Worm (Caenorhabditis elegans): Measurements from ENCODE around the gene srx-80.

The srx-80 gene

ce11 chrV:11593427-11593826, at the start of gene srx-80:
srx-80 (plus strand) TSS chrV:11593727.
- TF ChIP-seq zip-2 (tag; optimal IDR thresholded peaks at IDR 0.05) (no peak), ZK337.2 (GFP tag; IDR thresholded peaks at IDR 0.05) (no peak), dmd-9 (GFP tag; IDR thresholded peaks at IDR 0.05) (no peak)

ce11 chrV:11545227-11545626, 48.3 kb upstream of the srx-80 start, which contains the start of gene F38B7.10:
F38B7.10 (plus strand) TSS chrV:11545527.
- TF ChIP-seq aha-1 (tag) (peak; percentile 49), mxl-2 (GFP tag; conservative IDR thresholded peaks at IDR 0.05) (no peak), spr-3 (GFP tag; optimal IDR thresholded peaks at IDR 0.05) (no peak), duxl-1 (tag; optimal IDR thresholded peaks at IDR 0.05; ENCODE audit: poor library complexity) (no peak), madf-9 (GFP tag; conservative IDR thresholded peaks at IDR 0.05) (no peak)

ce11 chrV:11546795-11547194, 46.7 kb upstream of the srx-80 start, which contains the start of gene F38B7.11:
F38B7.11 (plus strand) TSS chrV:11547095.
- TF ChIP-seq ceh-28 (tag; optimal IDR thresholded peaks at IDR 0.05): no peak
- TF ChIP-seq Y75B8A.6 (GFP tag; IDR thresholded peaks at IDR 0.05): no peak
- TF ChIP-seq nhr-6 (tag; optimal IDR thresholded peaks at IDR 0.05): no peak
- no peak for TF ChIP-seq lsy-2 (tag; optimal IDR thresholded peaks at IDR 0.05)
- no peak for TF ChIP-seq spr-1 (tag; optimal IDR thresholded peaks at IDR 0.05)
- no peak for TF ChIP-seq madf-9 (GFP tag; conservative IDR thresholded peaks at IDR 0.05)
- no peak for TF ChIP-seq F10B5.3 (tag; optimal IDR thresholded peaks at IDR 0.05)
- TF ChIP-seq nhr-25 (tag; optimal IDR thresholded peaks at IDR 0.05; ENCODE audit: borderline replicate concordance, insufficient read depth): no peak
- TF ChIP-seq hlh-11 (tag; optimal IDR thresholded peaks at IDR 0.05): no peak
- no peak for TF ChIP-seq dmd-6 (GFP tag; IDR thresholded peaks at IDR 0.05)
- TF ChIP-seq cey-2 (tag; optimal IDR thresholded peaks at IDR 0.05; ENCODE audit: borderline replicate concordance, insufficient read depth): no peak

ce11 chrV:11548914-11549406, 44.6 kb upstream of the srx-80 start, which contains the start of the genes F38B7.17 and F38B7.3:
F38B7.17 (minus strand) TSS chrV:11548964.
F38B7.3 (plus strand) TSS chrV:11549107.
- no peak for TF ChIP-seq zag-1 (tag; optimal IDR thresholded peaks at IDR 0.05)
- TF ChIP-seq nhr-237 (tag; optimal IDR thresholded peaks at IDR 0.05): no peak
- peak; percentile 93 for TF ChIP-seq hlh-30 (tag; optimal IDR thresholded peaks at IDR 0.05; ENCODE audit: insufficient read depth)
- no peak for TF ChIP-seq dmd-9 (GFP tag; IDR thresholded peaks at IDR 0.05)
- TF ChIP-seq set-16 (GFP tag; IDR thresholded peaks at IDR 0.05): no peak
- TF ChIP-seq hif-1 (tag; optimal IDR thresholded peaks at IDR 0.05): no peak
- no peak for TF ChIP-seq aha-1 (tag)
- TF ChIP-seq T20F7.1 (GFP tag; optimal IDR thresholded peaks at IDR 0.05): peak; percentile 39
- TF ChIP-seq ama-1 (optimal IDR thresholded peaks at IDR 0.05): peak; percentile 26
- no peak for TF ChIP-seq F49E8.2 (tag; optimal IDR thresholded peaks at IDR 0.05; ENCODE audit: borderline replicate concordance)
- TF ChIP-seq mes-2 (tag; optimal IDR thresholded peaks at IDR 0.05; ENCODE audit: poor library complexity, severe bottlenecking): peak; percentile 46
- no peak for TF ChIP-seq F44E2.7 (GFP tag; IDR thresholded peaks at IDR 0.05)
- no peak for TF ChIP-seq D1046.2 (GFP tag; IDR thresholded peaks at IDR 0.05)
- TF ChIP-seq ceh-20 (GFP tag; IDR thresholded peaks at IDR 0.05): no peak
- TF ChIP-seq ztf-7 (tag; optimal IDR thresholded peaks at IDR 0.05): peak; percentile 7
- no peak for TF ChIP-seq fkh-10 (GFP tag; optimal IDR thresholded peaks at IDR 0.05)
- TF ChIP-seq zfp-2 (tag; optimal IDR thresholded peaks at IDR 0.05): no peak
- TF ChIP-seq nhr-76 (tag; optimal IDR thresholded peaks at IDR 0.05): no peak
- TF ChIP-seq daf-12 (tag; optimal IDR thresholded peaks at IDR 0.05): no peak
- TF ChIP-seq mxl-2 (GFP tag; conservative IDR thresholded peaks at IDR 0.05): no peak
- TF ChIP-seq nhr-41 (GFP tag; IDR thresholded peaks at IDR 0.05): no peak
- TF ChIP-seq nhr-42 (GFP tag; IDR thresholded peaks at IDR 0.05): no peak
- no peak for TF ChIP-seq nhr-10 (tag; optimal IDR thresholded peaks at IDR 0.05)
- no peak for TF ChIP-seq egl-43 (GFP tag; IDR thresholded peaks at IDR 0.05)
- peak; percentile 85 for TF ChIP-seq hlh-11 (tag; optimal IDR thresholded peaks at IDR 0.05)
- no peak for TF ChIP-seq duxl-1 (tag; optimal IDR thresholded peaks at IDR 0.05; ENCODE audit: poor library complexity)
- no peak for TF ChIP-seq php-3 (GFP tag; IDR thresholded peaks at IDR 0.05)
- no peak for TF ChIP-seq snpc-4 (tag; optimal IDR thresholded peaks at IDR 0.05)
- no peak for TF ChIP-seq ceh-82 (tag; optimal IDR thresholded peaks at IDR 0.05)
- peak; percentile 73 for TF ChIP-seq nhr-28 (tag; optimal IDR thresholded peaks at IDR 0.05)
- no peak for TF ChIP-seq ceh-62 (tag; optimal IDR thresholded peaks at IDR 0.05)
- TF ChIP-seq egl-27 (tag; optimal IDR thresholded peaks at IDR 0.05): no peak
- no peak for TF ChIP-seq ZK546.5 (tag; optimal IDR thresholded peaks at IDR 0.05)
